Fruit fly (Drosophila melanogaster) whole organism, embryonic: ENCODE results near the gene CG10365.

Experiments
- dimm ChIP-seq: fragments of 200-800 bp; sonication (Bioruptor generic); IDR thresholded peaks from 2 replicates; pipeline ENCODE4 v1.3.6; 2022; ENCODE audit warnings: missing biosample characterization, missing genetic modification characterization
- esg ChIP-seq: fragments of 200-800 bp; sonication (Bioruptor generic); conservative IDR thresholded peaks from 2 replicates; pipeline ENCODE4 v1.3.6; 2022; ENCODE audit warnings: missing biosample characterization, missing genetic modification characterization
- slou ChIP-seq: fragments of 200-800 bp; sonication (Bioruptor generic); optimal IDR thresholded peaks from 3 replicates; lab custom pipeline; 2016; ENCODE audit warnings: missing biosample characterization, missing genetic modification characterization

dm6 chr3R:23740968-23741367 lies 17.8 kb downstream of the CG10365 start:
- TF ChIP-seq dimm (GFP tag; lab: Robert Waterston, UW) (no peak), esg (GFP tag; lab: Robert Waterston, UW) (no peak), slou (GFP tag; lab: Kevin White, UChicago) (no peak)
